Fruit fly (Drosophila melanogaster): ENCODE measurements around the gene CheB38b.

- no peak for TF ChIP-seq cnc (optimal IDR thresholded peaks at IDR 0.05)
- TF ChIP-seq ovo (GFP tag; optimal IDR thresholded peaks at IDR 0.05), result no peak
- no peak for TF ChIP-seq CG7045 (GFP tag; optimal IDR thresholded peaks at IDR 0.05)
- no peak for TF ChIP-seq Hr96 (GFP tag; optimal IDR thresholded peaks at IDR 0.05)
- TF ChIP-seq cic (GFP tag; optimal IDR thresholded peaks at IDR 0.05), result peak; percentile 55
- no peak for TF ChIP-seq Mnt (GFP tag; optimal IDR thresholded peaks at IDR 0.05)
- TF ChIP-seq CG11617 (GFP tag; optimal IDR thresholded peaks at IDR 0.05), result no peak
- no peak for TF ChIP-seq CG7101 (tag; optimal IDR thresholded peaks at IDR 0.05)
Observed at dm6 chr2L:20828701-20829100, 11.6 kb upstream of the CheB38b start.
